Fruit fly (Drosophila melanogaster): ENCODE data around the gene CanB.

DNA sequence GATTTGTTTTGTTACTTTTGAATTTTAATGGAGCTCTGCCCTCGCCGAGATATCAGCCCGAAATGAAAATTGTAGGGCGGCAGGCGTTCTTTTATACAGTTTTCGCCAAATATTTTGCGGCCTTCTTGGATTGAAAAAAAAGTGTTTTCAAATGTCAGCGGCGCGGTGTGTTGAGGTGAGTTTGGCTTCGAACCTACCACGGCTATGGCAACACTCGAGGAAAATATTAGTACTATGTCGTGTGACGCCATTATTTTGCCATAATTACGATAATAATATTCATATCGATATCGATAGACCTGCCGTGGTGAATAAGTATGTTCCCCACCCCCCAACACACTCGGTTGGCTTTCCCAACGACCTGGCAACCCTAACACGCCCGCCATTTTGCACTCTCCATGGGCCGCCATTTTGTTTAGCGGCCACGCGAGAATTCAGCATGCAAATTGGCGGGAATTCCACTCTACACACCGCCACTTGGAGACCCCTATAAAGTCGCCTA lies 20.4 kb upstream of the CanB start, which contains the start of the genes TrxT and dhd:
- TF ChIP-seq pan (optimal IDR thresholded peaks at IDR 0.05) (no peak), Dll (optimal IDR thresholded peaks at IDR 0.05) (no peak)

All from whole organism.